Worm (Caenorhabditis elegans) whole organism, early embryonic: ENCODE data around the gene F13D12.5.

Source experiments
- aly-1 ChIP-seq: sonication (generic microtip); optimal IDR thresholded peaks from 2 replicates; lab custom pipeline; 2016; ENCODE audit warnings: missing genetic modification characterization, missing compliant biosample characterization
- ama-1 ChIP-seq: fragments of 150-350 bp; optimal IDR thresholded peaks from 2 replicates; lab custom pipeline; 2014
- ets-7 ChIP-seq: sonication (generic microtip); optimal IDR thresholded peaks from 2 replicates; lab custom pipeline; 2016; ENCODE audit warnings: missing genotype, missing genetic modification characterization, missing compliant biosample characterization
- flt-1 ChIP-seq: fragments of 200-800 bp; sonication (Bioruptor generic); IDR thresholded peaks from 2 replicates; pipeline ENCODE4 v1.3.6; 2022; ENCODE audit warnings: missing genetic modification characterization, missing compliant biosample characterization
- hmbx-1 ChIP-seq: sonication (generic microtip); optimal IDR thresholded peaks from 2 replicates; lab custom pipeline; 2016; ENCODE audit warnings: mild to moderate bottlenecking, missing genetic modification characterization, missing compliant biosample characterization
- hmg-4 ChIP-seq: fragments of 200-800 bp; sonication (Bioruptor generic); optimal IDR thresholded peaks from 2 replicates; lab custom pipeline; 2018; ENCODE audit warnings: mild to moderate bottlenecking, missing genetic modification characterization, missing compliant biosample characterization
- scrt-1 ChIP-seq: fragments of 200-800 bp; sonication (Bioruptor generic); IDR thresholded peaks from 2 replicates; pipeline ENCODE4 v1.3.6; 2022; ENCODE audit warnings: missing genetic modification characterization, missing compliant biosample characterization
- tbx-37 ChIP-seq: fragments of 200-800 bp; sonication (Bioruptor generic); conservative IDR thresholded peaks from 2 replicates; pipeline ENCODE4 v1.3.6; 2022; ENCODE audit warnings: missing genetic modification reagents, missing genetic modification characterization, missing compliant biosample characterization
- tra-4 ChIP-seq: sonication (generic microtip); optimal IDR thresholded peaks from 2 replicates; lab custom pipeline; 2017; ENCODE audit warnings: missing genetic modification characterization, missing compliant biosample characterization

DNA sequence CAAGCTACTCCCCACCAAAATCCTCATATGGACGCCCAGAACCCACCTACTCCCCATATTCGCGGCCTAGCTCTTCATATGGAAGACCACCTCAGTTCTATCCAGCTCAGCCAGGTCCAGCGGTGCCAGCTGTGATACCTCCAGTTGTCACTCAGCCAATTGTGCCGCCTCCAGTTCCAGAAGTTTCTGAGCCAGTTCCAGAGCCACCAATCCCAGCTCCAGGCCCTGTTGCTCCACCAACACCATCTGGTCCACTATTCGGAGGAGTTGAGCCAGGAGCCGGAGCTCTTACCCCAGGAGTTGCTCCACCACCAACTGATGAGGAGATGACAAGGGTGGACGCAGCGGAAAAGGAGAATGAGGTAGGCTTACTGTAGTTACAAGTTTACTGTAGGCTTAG is 5.0 kb upstream of the F13D12.5 start:
- TF ChIP-seq ama-1 (no peak), ets-7 (tag; lab: Kevin White, UChicago) (no peak), flt-1 (no peak), tra-4 (tag; lab: Kevin White, UChicago) (no peak), hmg-4 (GFP tag; lab: Kevin White, UChicago) (no peak), hmbx-1 (tag; lab: Kevin White, UChicago) (no peak), scrt-1 (GFP tag; lab: Robert Waterston, UW) (no peak), tbx-37 (GFP tag; lab: Robert Waterston, UW) (no peak), aly-1 (no peak)
